Worm (Caenorhabditis elegans) whole organism, early embryonic: ENCODE data around the gene F45E1.1.

Source experiments
- aly-1 ChIP-seq: sonication (generic microtip); optimal IDR thresholded peaks from 2 replicates; lab custom pipeline; 2016; ENCODE audit warnings: missing genetic modification characterization, missing compliant biosample characterization
- ama-1 ChIP-seq: fragments of 150-350 bp; optimal IDR thresholded peaks from 2 replicates; lab custom pipeline; 2014
- flt-1 ChIP-seq: fragments of 200-800 bp; sonication (Bioruptor generic); IDR thresholded peaks from 2 replicates; pipeline ENCODE4 v1.3.6; 2022; ENCODE audit warnings: missing genetic modification characterization, missing compliant biosample characterization
- hmbx-1 ChIP-seq: sonication (generic microtip); optimal IDR thresholded peaks from 2 replicates; lab custom pipeline; 2016; ENCODE audit warnings: mild to moderate bottlenecking, missing genetic modification characterization, missing compliant biosample characterization
- pes-1 ChIP-seq: fragments of 200-800 bp; sonication (Bioruptor generic); IDR thresholded peaks from 2 replicates; pipeline ENCODE4 v1.3.6; 2022; ENCODE audit warnings: missing genetic modification reagents, missing genetic modification characterization, missing compliant biosample characterization
- sea-1 ChIP-seq: fragments of 200-800 bp; sonication (Bioruptor generic); conservative IDR thresholded peaks from 2 replicates; pipeline ENCODE4 v1.3.6; 2022; ENCODE audit warnings: missing genetic modification characterization, missing compliant biosample characterization
- tbx-37 ChIP-seq: fragments of 200-800 bp; sonication (Bioruptor generic); conservative IDR thresholded peaks from 2 replicates; pipeline ENCODE4 v1.3.6; 2022; ENCODE audit warnings: missing genetic modification reagents, missing genetic modification characterization, missing compliant biosample characterization
- tra-4 ChIP-seq: sonication (generic microtip); optimal IDR thresholded peaks from 2 replicates; lab custom pipeline; 2017; ENCODE audit warnings: missing genetic modification characterization, missing compliant biosample characterization

DNA sequence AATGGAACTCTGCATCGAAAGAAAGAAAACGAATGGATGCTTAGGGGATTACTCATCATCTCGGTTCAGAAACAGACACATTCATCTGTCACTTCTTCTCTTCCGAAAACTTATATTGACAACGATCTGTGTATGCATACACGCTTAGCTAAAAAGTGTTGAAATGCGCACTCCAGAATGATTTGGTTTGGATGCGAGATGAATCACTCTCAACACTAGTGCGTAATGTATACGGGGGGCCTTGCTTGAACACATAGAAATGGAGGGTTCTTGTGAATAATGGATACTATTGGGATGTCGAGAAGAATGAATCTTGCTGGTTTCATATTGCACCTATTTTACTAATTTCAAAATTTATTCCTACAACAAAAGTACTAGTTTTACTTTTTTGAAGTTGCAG, 39.5 kb upstream of the F45E1.1 start:
- TF ChIP-seq sea-1 (no peak), tra-4 (tag; lab: Kevin White, UChicago) (no peak), flt-1 (GFP tag; lab: Robert Waterston, UW) (no peak), aly-1 (tag; lab: Kevin White, UChicago) (no peak), ama-1 (lab: Kevin White, UChicago) (no peak), hmbx-1 (tag; lab: Kevin White, UChicago) (no peak), pes-1 (GFP tag; lab: Robert Waterston, UW) (no peak), tbx-37 (no peak)
